Fruit fly (Drosophila melanogaster) whole organism, embryonic: ENCODE data around the gene CG45002.

Experiments used
- Adf1 ChIP-seq: fragments of 200-800 bp; sonication (Bioruptor generic); IDR thresholded peaks from 2 replicates; pipeline ENCODE4 v1.3.6; 2022; ENCODE audit warnings: missing biosample characterization, missing genetic modification characterization
- CG10267 ChIP-seq: fragments of 200-800 bp; sonication (Bioruptor generic); optimal IDR thresholded peaks from 2 replicates; lab custom pipeline; 2018; ENCODE audit warnings: missing biosample characterization, mild to moderate bottlenecking, missing genetic modification characterization, moderate library complexity
- CG11247 ChIP-seq: fragments of 200-800 bp; sonication (Bioruptor generic); IDR thresholded peaks from 2 replicates; pipeline ENCODE4 v1.3.6; 2022; ENCODE audit warnings: missing biosample characterization, missing genetic modification characterization
- CG13123 ChIP-seq: fragments of 200-800 bp; sonication (Bioruptor generic); optimal IDR thresholded peaks from 2 replicates; lab custom pipeline; 2016; ENCODE audit warnings: missing biosample characterization, missing genetic modification characterization
- CG1832 ChIP-seq: fragments of 200-800 bp; sonication (Bioruptor generic); optimal IDR thresholded peaks from 2 replicates; lab custom pipeline; 2017; ENCODE audit warnings: missing biosample characterization, mild to moderate bottlenecking, missing genetic modification characterization, inconsistent platforms
- CG18619 ChIP-seq: fragments of 200-800 bp; sonication (Bioruptor generic); optimal IDR thresholded peaks from 3 replicates; lab custom pipeline; 2017; ENCODE audit warnings: missing biosample characterization, mild to moderate bottlenecking, missing genetic modification characterization
- CG30403 ChIP-seq: fragments of 200-800 bp; sonication (Bioruptor generic); optimal IDR thresholded peaks from 3 replicates; lab custom pipeline; 2016; ENCODE audit warnings: missing biosample characterization, missing genetic modification characterization
- CG3838 ChIP-seq: fragments of 200-800 bp; sonication (Bioruptor generic); optimal IDR thresholded peaks from 3 replicates; lab custom pipeline; 2016; ENCODE audit warnings: missing biosample characterization, missing genetic modification characterization
- CG5953 ChIP-seq: fragments of 200-800 bp; sonication (Bioruptor generic); IDR thresholded peaks from 2 replicates; pipeline ENCODE4 v1.3.6; 2022; ENCODE audit warnings: missing biosample characterization, missing genetic modification characterization
- CG7839 ChIP-seq: fragments of 200-800 bp; sonication (Bioruptor generic); optimal IDR thresholded peaks from 3 replicates; lab custom pipeline; 2018; ENCODE audit warnings: missing biosample characterization, mild to moderate bottlenecking, missing genetic modification characterization, moderate library complexity
- CG8944 ChIP-seq: fragments of 200-800 bp; sonication (Bioruptor generic); optimal IDR thresholded peaks from 3 replicates; lab custom pipeline; 2016; ENCODE audit warnings: missing biosample characterization, missing genetic modification characterization
- CG9932 ChIP-seq: fragments of 200-800 bp; sonication (Bioruptor generic); IDR thresholded peaks from 2 replicates; pipeline ENCODE4 v1.3.6; 2022; ENCODE audit warnings: missing biosample characterization, missing genetic modification characterization
- Camta ChIP-seq: fragments of 200-800 bp; sonication (Bioruptor generic); optimal IDR thresholded peaks from 2 replicates; lab custom pipeline; 2016; ENCODE audit warnings: missing biosample characterization, missing genetic modification characterization
- Dfd ChIP-seq, 2 experiments: fragments of >200 bp; optimal IDR thresholded peaks; 2 replicates each; lab custom pipeline; 2017; ENCODE audit warnings: missing biosample characterization in 2 of 2, missing genetic modification characterization in 2 of 2
- Dp ChIP-seq: fragments of 200-800 bp; sonication (Bioruptor generic); optimal IDR thresholded peaks from 2 replicates; lab custom pipeline; 2018; ENCODE audit warnings: missing biosample characterization, mild to moderate bottlenecking, missing genetic modification characterization, moderate library complexity
- Ets97D ChIP-seq: fragments of 200-800 bp; sonication (Bioruptor generic); optimal IDR thresholded peaks from 3 replicates; lab custom pipeline; 2016; ENCODE audit warnings: missing biosample characterization, missing genetic modification characterization
- Fer1 ChIP-seq: fragments of 200-800 bp; sonication (Bioruptor generic); optimal IDR thresholded peaks from 2 replicates; lab custom pipeline; 2017; ENCODE audit warnings: missing biosample characterization, mild to moderate bottlenecking, missing genetic modification characterization
- Fer3 ChIP-seq: fragments of 200-800 bp; sonication (Bioruptor generic); optimal IDR thresholded peaks from 2 replicates; lab custom pipeline; 2018; ENCODE audit warnings: missing biosample characterization, mild to moderate bottlenecking, missing genetic modification characterization, moderate library complexity
- HLH4C ChIP-seq: fragments of 200-800 bp; sonication (Bioruptor generic); IDR thresholded peaks from 3 replicates; pipeline ENCODE4 v1.3.6; 2022; ENCODE audit warnings: missing biosample characterization, missing genetic modification characterization; ENCODE audit not compliant: partially characterized antibody
- HLH54F ChIP-seq: fragments of 200-800 bp; sonication (Bioruptor generic); optimal IDR thresholded peaks from 3 replicates; lab custom pipeline; 2016; ENCODE audit warnings: missing biosample characterization, missing genetic modification characterization
- Hey ChIP-seq: fragments of 200-800 bp; sonication (Bioruptor generic); optimal IDR thresholded peaks from 3 replicates; lab custom pipeline; 2018; ENCODE audit warnings: missing biosample characterization, mild to moderate bottlenecking, missing genetic modification characterization
- MESR4 ChIP-seq: fragments of 200-800 bp; sonication (Bioruptor generic); optimal IDR thresholded peaks from 2 replicates; lab custom pipeline; 2018; ENCODE audit warnings: missing biosample characterization, mild to moderate bottlenecking, missing genetic modification characterization, moderate library complexity
- MTF-1 ChIP-seq: fragments of 200-800 bp; sonication (Bioruptor generic); optimal IDR thresholded peaks from 2 replicates; lab custom pipeline; 2018; ENCODE audit warnings: missing biosample characterization, mild to moderate bottlenecking, missing genetic modification characterization, borderline replicate concordance
- PHDP ChIP-seq: fragments of 200-800 bp; sonication (Bioruptor generic); optimal IDR thresholded peaks from 3 replicates; lab custom pipeline; 2018; ENCODE audit warnings: missing biosample characterization, mild to moderate bottlenecking, missing genetic modification characterization, moderate library complexity
- Spps ChIP-seq: fragments of 200-800 bp; sonication (Bioruptor generic); optimal IDR thresholded peaks from 2 replicates; lab custom pipeline; 2018; ENCODE audit warnings: missing biosample characterization, mild to moderate bottlenecking, missing genetic modification characterization
- Stat92E ChIP-seq, 3 experiments: fragments of >200 bp in 2 of 3; fragments of 200-800 bp in 1 of 3; sonication (Bioruptor generic) in 1 of 3; optimal IDR thresholded peaks; 2 replicates each; lab custom pipeline; 2017 to 2019; ENCODE audit warnings: missing biosample characterization in 3 of 3, missing genetic modification characterization in 3 of 3, mild to moderate bottlenecking in 1 of 3, moderate library complexity in 1 of 3
- Trl ChIP-seq, 3 experiments: fragments of >200 bp in 2 of 3; fragments of 200-800 bp in 1 of 3; sonication (Bioruptor generic) in 1 of 3; optimal IDR thresholded peaks; 2 replicates in 1 of 3; 3 replicates in 2 of 3; lab custom pipeline; 2016 to 2017; ENCODE audit warnings: missing biosample characterization in 1 of 3, missing genetic modification characterization in 1 of 3
- al ChIP-seq: fragments of 200-800 bp; sonication (Bioruptor generic); IDR thresholded peaks from 2 replicates; pipeline ENCODE4 v1.3.6; 2022; ENCODE audit warnings: missing biosample characterization, missing genetic modification characterization
- bbx ChIP-seq: fragments of 200-800 bp; sonication (Bioruptor generic); IDR thresholded peaks from 2 replicates; pipeline ENCODE4 v1.3.6; 2022; ENCODE audit warnings: missing biosample characterization, missing genetic modification characterization; ENCODE audit not compliant: partially characterized antibody
- cad ChIP-seq: fragments of >200 bp; optimal IDR thresholded peaks from 2 replicates; lab custom pipeline; 2017; ENCODE audit warnings: missing biosample characterization, missing genetic modification characterization
- ewg ChIP-seq: fragments of 200-800 bp; sonication (Bioruptor generic); optimal IDR thresholded peaks from 3 replicates; lab custom pipeline; 2017; ENCODE audit warnings: mild to moderate bottlenecking, missing biosample characterization, missing genetic modification reagents, missing genetic modification characterization
- exex ChIP-seq: fragments of 200-800 bp; sonication (Bioruptor generic); optimal IDR thresholded peaks from 4 replicates; lab custom pipeline; 2018; ENCODE audit warnings: missing biosample characterization, mild to moderate bottlenecking, missing genetic modification characterization, moderate library complexity
- fd102C ChIP-seq: fragments of 200-800 bp; sonication (Bioruptor generic); optimal IDR thresholded peaks from 2 replicates; lab custom pipeline; 2018; ENCODE audit warnings: missing biosample characterization, mild to moderate bottlenecking, missing genetic modification characterization, moderate library complexity
- gro ChIP-seq: fragments of 200-800 bp; sonication (Bioruptor generic); optimal IDR thresholded peaks from 2 replicates; lab custom pipeline; 2016; ENCODE audit warnings: missing biosample characterization, missing genetic modification characterization
- hkb ChIP-seq, 2 experiments: fragments of 200-800 bp in 1 of 2; fragments of >200 bp in 1 of 2; sonication (Bioruptor generic) in 1 of 2; IDR thresholded peaks in 1 of 2; optimal IDR thresholded peaks in 1 of 2; 2 replicates each; pipeline versions ENCODE4 v1.3.6 to Lab custom; 2017 to 2022; ENCODE audit warnings: missing biosample characterization in 1 of 2, missing genetic modification characterization in 1 of 2
- nerfin-1 ChIP-seq: fragments of 200-800 bp; sonication (Bioruptor generic); optimal IDR thresholded peaks from 3 replicates; lab custom pipeline; 2019; ENCODE audit warnings: missing biosample characterization, mild to moderate bottlenecking, missing genetic modification characterization, moderate library complexity
- oc ChIP-seq: fragments of 200-800 bp; sonication (Bioruptor generic); optimal IDR thresholded peaks from 2 replicates; lab custom pipeline; 2018; ENCODE audit warnings: missing biosample characterization, mild to moderate bottlenecking, missing genetic modification characterization, moderate library complexity
- otp ChIP-seq: fragments of 200-800 bp; sonication (Bioruptor generic); IDR thresholded peaks from 3 replicates; pipeline ENCODE4, ENCODE4 v1.3.6; 2022; ENCODE audit warnings: missing biosample characterization, missing genetic modification characterization
- ro ChIP-seq: fragments of 200-800 bp; sonication (Bioruptor generic); IDR thresholded peaks from 2 replicates; pipeline ENCODE4 v1.3.6; 2022; ENCODE audit warnings: missing biosample characterization, missing genetic modification characterization
- run ChIP-seq: fragments of 200-800 bp; sonication (Bioruptor generic); optimal IDR thresholded peaks from 3 replicates; lab custom pipeline; 2018; ENCODE audit warnings: missing biosample characterization, mild to moderate bottlenecking, missing genetic modification characterization
- sqz ChIP-seq: fragments of 200-800 bp; sonication (Bioruptor generic); optimal IDR thresholded peaks from 3 replicates; lab custom pipeline; 2018; ENCODE audit warnings: missing biosample characterization, mild to moderate bottlenecking, missing genetic modification characterization
- tap ChIP-seq: fragments of 200-800 bp; optimal IDR thresholded peaks from 3 replicates; lab custom pipeline; 2019; ENCODE audit warnings: missing biosample characterization, mild to moderate bottlenecking, missing genetic modification characterization, moderate library complexity
- usp ChIP-seq: fragments of >200 bp; optimal IDR thresholded peaks from 2 replicates; lab custom pipeline; 2017; ENCODE audit warnings: missing biosample characterization, missing genetic modification characterization
- zen2 ChIP-seq: fragments of 200-800 bp; sonication (Bioruptor generic); IDR thresholded peaks from 3 replicates; pipeline ENCODE4 v1.3.6; 2022; ENCODE audit warnings: missing biosample characterization, missing genetic modification characterization; ENCODE audit not compliant: partially characterized antibody

Gene CG45002

DNA sequence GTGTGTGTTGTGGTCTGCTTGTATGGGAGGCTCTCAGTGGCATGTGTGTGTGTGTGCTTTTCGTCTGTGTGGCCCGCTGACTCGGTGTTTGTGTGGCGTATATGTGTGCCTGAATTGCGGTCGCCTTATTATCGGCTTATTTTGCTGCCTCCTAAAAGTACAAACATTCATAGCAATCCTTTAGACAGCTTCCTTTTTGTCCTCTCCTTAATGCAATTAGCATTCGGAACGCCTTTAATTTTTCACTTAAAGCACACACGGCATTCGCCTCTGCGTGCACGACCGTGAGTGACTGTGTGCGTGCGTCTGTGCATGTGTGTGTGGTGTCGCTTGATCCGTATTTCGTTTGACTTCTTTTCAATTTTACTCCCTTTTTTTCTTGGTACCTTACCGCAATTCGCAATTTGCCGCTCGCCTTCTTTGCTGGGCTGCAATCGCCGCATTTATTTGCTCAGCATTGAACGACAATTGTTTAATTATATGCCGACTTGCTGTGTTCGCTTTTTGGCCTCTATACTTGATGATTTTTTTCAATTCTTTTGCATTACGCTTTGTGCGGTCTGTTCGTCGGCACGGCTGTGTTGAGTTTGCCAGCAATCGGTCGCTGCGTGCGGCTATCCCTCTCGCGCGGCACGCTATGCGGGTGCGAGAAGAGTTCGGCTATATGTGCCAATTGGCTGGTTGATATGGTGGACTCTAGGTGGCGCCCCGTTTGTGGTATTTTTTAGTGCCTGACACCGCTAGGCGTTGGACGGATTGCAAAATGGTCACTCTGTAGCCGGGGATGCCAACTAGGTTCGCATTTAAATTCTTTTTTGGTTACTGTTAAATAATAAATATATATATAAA, 11.0 kb upstream of the CG45002 start, which contains the start of gene wcy (continued):
- TF ChIP-seq exex (tag; lab: Kevin White, UChicago) (no peak), CG5953 (GFP tag; lab: Robert Waterston, UW) (no peak), CG8944 (no peak)

DNA sequence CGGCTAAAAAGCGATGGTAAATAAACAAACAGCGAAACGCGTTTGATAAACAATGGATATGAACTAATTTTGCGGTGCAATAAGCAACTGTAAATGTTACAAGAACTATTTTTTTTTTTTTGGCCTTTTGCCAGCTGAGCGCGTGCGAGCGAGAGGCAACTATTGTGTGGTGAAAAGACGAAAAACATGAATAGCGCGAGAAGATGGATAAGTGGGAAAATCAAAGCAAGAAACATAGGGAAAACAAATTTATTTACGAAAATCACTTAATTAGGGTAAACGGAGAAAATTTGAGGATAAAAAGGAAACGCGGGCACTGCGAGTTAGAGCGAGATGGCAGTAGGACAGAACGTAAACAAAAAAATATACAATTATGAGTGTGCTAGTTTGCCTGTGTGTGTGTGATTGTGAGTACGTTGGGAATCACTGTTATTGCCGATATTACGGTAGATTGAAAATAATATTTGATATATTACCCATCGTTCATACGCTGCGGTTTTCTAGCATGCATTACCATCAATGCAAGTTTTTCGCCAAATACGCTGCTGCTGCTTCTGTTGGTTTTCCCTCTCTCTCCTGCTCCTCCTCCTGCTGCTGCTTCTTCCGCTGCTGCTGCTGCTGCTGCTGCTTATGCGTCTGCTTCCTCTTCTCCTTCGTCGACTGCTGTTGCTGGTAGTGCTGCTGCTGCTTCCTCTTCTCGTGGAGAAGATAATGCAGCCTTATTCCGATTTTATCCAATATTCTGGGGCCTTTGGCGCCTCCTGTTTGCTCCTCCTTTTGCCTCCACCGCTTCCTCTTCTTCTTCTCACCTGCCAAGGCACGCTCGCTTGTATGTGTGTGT, 10.1 kb upstream of the CG45002 start:
- TF ChIP-seq Dfd (GFP tag; optimal IDR thresholded peaks at IDR 0.05; lab: Kevin White, UChicago) = peak in 1 of 2 experiments; percentile 61
- peak; percentile 57 for TF ChIP-seq sqz (GFP tag; lab: Kevin White, UChicago)
- no peak for TF ChIP-seq gro
- TF ChIP-seq zen2 (GFP tag; lab: Robert Waterston, UW) = no peak
- no peak for TF ChIP-seq MTF-1
- TF ChIP-seq PHDP (tag; lab: Kevin White, UChicago) = no peak
- TF ChIP-seq CG1832 (GFP tag; lab: Kevin White, UChicago) = peak; percentile 1
- TF ChIP-seq fd102C = no peak
- no peak for TF ChIP-seq CG10267 (tag; lab: Kevin White, UChicago)
- no peak for TF ChIP-seq Camta
- TF ChIP-seq otp = no peak
- TF ChIP-seq ro (GFP tag; lab: Robert Waterston, UW) = no peak
- no peak for TF ChIP-seq CG30403
- no peak for TF ChIP-seq cad (GFP tag; lab: Kevin White, UChicago)
- no peak for TF ChIP-seq Fer3 (tag; lab: Kevin White, UChicago)
- no peak for TF ChIP-seq CG13123 (GFP tag; lab: Kevin White, UChicago)
- no peak for TF ChIP-seq usp
- TF ChIP-seq HLH54F (GFP tag; lab: Kevin White, UChicago) = no peak
- TF ChIP-seq CG11247 (GFP tag; lab: Robert Waterston, UW) = no peak
- TF ChIP-seq CG7839 (tag; lab: Kevin White, UChicago) = no peak
- no peak for TF ChIP-seq HLH4C (GFP tag; lab: Robert Waterston, UW)
- no peak for TF ChIP-seq Fer1
- TF ChIP-seq Adf1 = peak; percentile 65
- no peak for TF ChIP-seq CG9932
- TF ChIP-seq tap (tag; lab: Kevin White, UChicago) = no peak
- TF ChIP-seq hkb (optimal IDR thresholded peaks at IDR 0.05; lab: Kevin White, UChicago) = no peak
- TF ChIP-seq hkb (GFP tag; IDR thresholded peaks at IDR 0.05; lab: Robert Waterston, UW) = no peak
- no peak for TF ChIP-seq Hey
- TF ChIP-seq Trl (optimal IDR thresholded peaks at IDR 0.05; lab: Kevin White, UChicago) = peak in 1 of 2 experiments; percentile 16
- TF ChIP-seq Trl (GFP tag; optimal IDR thresholded peaks at IDR 0.05; lab: Kevin White, UChicago) = no peak
- TF ChIP-seq ewg (GFP tag; lab: Kevin White, UChicago) = no peak
- peak in 1 of 3 experiments; percentile 50 for TF ChIP-seq Stat92E (GFP tag; optimal IDR thresholded peaks at IDR 0.05; lab: Kevin White, UChicago)
- TF ChIP-seq Spps (tag; lab: Kevin White, UChicago) = no peak
- TF ChIP-seq CG3838 = no peak
- no peak for TF ChIP-seq CG18619 (GFP tag; lab: Kevin White, UChicago)
- TF ChIP-seq bbx (GFP tag; lab: Robert Waterston, UW) = no peak
- no peak for TF ChIP-seq oc (tag; lab: Kevin White, UChicago)
- no peak for TF ChIP-seq Dp (GFP tag; lab: Kevin White, UChicago)
- TF ChIP-seq nerfin-1 (tag; lab: Kevin White, UChicago) = no peak
- no peak for TF ChIP-seq run (tag; lab: Kevin White, UChicago)
- TF ChIP-seq Ets97D (GFP tag; lab: Kevin White, UChicago) = no peak
- TF ChIP-seq MESR4 (GFP tag; lab: Kevin White, UChicago) = no peak
- no peak for TF ChIP-seq al (GFP tag; lab: Robert Waterston, UW)
